Worm (Caenorhabditis elegans) whole organism, L1 larva: ENCODE data around the gene smk-1.

ENCODE experiments used
- C16A3.4 ChIP-seq: fragments of 150-350 bp; optimal IDR thresholded peaks from 2 replicates; lab custom pipeline; 2014; ENCODE audit warnings: missing biosample characterization, missing genetic modification characterization
- Y116A8C.19 ChIP-seq: sonication (generic microtip); optimal IDR thresholded peaks from 2 replicates; lab custom pipeline; 2016; ENCODE audit warnings: missing compliant biosample characterization, missing genetic modification characterization, borderline replicate concordance
- aha-1 ChIP-seq: fragments of 150-350 bp; optimal IDR thresholded peaks from 2 replicates; lab custom pipeline; 2014; ENCODE audit warnings: missing biosample characterization, missing genetic modification characterization
- aly-2 ChIP-seq: fragments of 150-350 bp; optimal IDR thresholded peaks from 2 replicates; lab custom pipeline; 2014; ENCODE audit warnings: missing biosample characterization, missing genetic modification characterization
- ceh-63 ChIP-seq: fragments of 200-800 bp; sonication (Bioruptor generic); optimal IDR thresholded peaks from 2 replicates; lab custom pipeline; 2018; ENCODE audit warnings: mild to moderate bottlenecking, missing genetic modification characterization, missing compliant biosample characterization
- ceh-82 ChIP-seq, 3 experiments: fragments of 150-350 bp in 1 of 3; sonication (generic microtip) in 2 of 3; optimal IDR thresholded peaks; 2 replicates each; lab custom pipeline; 2014 to 2017; ENCODE audit warnings: missing biosample characterization in 3 of 3, missing genetic modification characterization in 3 of 3
- ces-1 ChIP-seq: fragments of 150-350 bp; optimal IDR thresholded peaks from 2 replicates; lab custom pipeline; 2014; ENCODE audit warnings: missing biosample characterization, missing genetic modification reagents, missing genetic modification characterization
- dpl-1 ChIP-seq, 3 experiments: fragments of 150-350 bp in 2 of 3; sonication (generic microtip) in 1 of 3; optimal IDR thresholded peaks; 2 replicates each; lab custom pipeline; 2014 to 2017; ENCODE audit warnings: missing biosample characterization in 3 of 3, missing genetic modification characterization in 3 of 3, missing genetic modification reagents in 3 of 3
- dsc-1 ChIP-seq: sonication (generic microtip); optimal IDR thresholded peaks from 2 replicates; lab custom pipeline; 2016; ENCODE audit warnings: mild to moderate bottlenecking, missing genetic modification characterization, missing compliant biosample characterization
- efl-1 ChIP-seq, 4 experiments: fragments of 150-350 bp; optimal IDR thresholded peaks in 3 of 4; peaks in 1 of 4; 1 replicate in 1 of 4; 2 replicates in 3 of 4; lab custom pipeline; 2014; ENCODE audit warnings: missing biosample characterization in 2 of 4, missing genetic modification characterization in 2 of 4, missing genetic modification reagents in 2 of 4
- egl-13 ChIP-seq: sonication (generic microtip); optimal IDR thresholded peaks from 2 replicates; lab custom pipeline; 2016; ENCODE audit warnings: missing genotype, missing genetic modification reagents, missing genetic modification characterization, missing compliant biosample characterization
- egl-27 ChIP-seq, 2 experiments: fragments of 150-350 bp in 1 of 2; sonication (generic microtip); optimal IDR thresholded peaks; 3 replicates each; lab custom pipeline; 2017 to 2018; ENCODE audit warnings: missing biosample characterization in 2 of 2, missing genetic modification characterization in 2 of 2, missing genetic modification reagents in 2 of 2
- elt-2 ChIP-seq: sonication (generic microtip); optimal IDR thresholded peaks from 2 replicates; lab custom pipeline; 2016; ENCODE audit warnings: missing genetic modification characterization, mild to moderate bottlenecking, inconsistent platforms, missing compliant biosample characterization, missing genetic modification reagents
- fkh-8 ChIP-seq: sonication (generic microtip); optimal IDR thresholded peaks from 2 replicates; lab custom pipeline; 2016; ENCODE audit warnings: mild to moderate bottlenecking, missing genetic modification characterization, missing compliant biosample characterization
- irx-1 ChIP-seq: sonication (generic microtip); optimal IDR thresholded peaks from 2 replicates; lab custom pipeline; 2016; ENCODE audit warnings: missing genetic modification characterization, missing compliant biosample characterization
- lin-14 ChIP-seq: fragments of 200-800 bp; sonication (Bioruptor generic); optimal IDR thresholded peaks from 2 replicates; lab custom pipeline; 2018; ENCODE audit warnings: mild to moderate bottlenecking, missing genetic modification characterization, moderate library complexity, missing compliant biosample characterization
- lin-35 ChIP-seq, 2 experiments: fragments of 150-350 bp; optimal IDR thresholded peaks; 2 replicates each; lab custom pipeline; 2014; ENCODE audit warnings: missing biosample characterization in 2 of 2, missing genetic modification characterization in 2 of 2, missing genetic modification reagents in 2 of 2
- lsy-2 ChIP-seq, 2 experiments: fragments of 150-350 bp; optimal IDR thresholded peaks; 2 replicates each; lab custom pipeline; 2014; ENCODE audit warnings: missing biosample characterization in 2 of 2, missing genetic modification characterization in 2 of 2
- mef-2 ChIP-seq: fragments of 150-350 bp; optimal IDR thresholded peaks from 2 replicates; lab custom pipeline; 2014; ENCODE audit warnings: missing biosample characterization, missing genetic modification characterization
- mep-1 ChIP-seq: fragments of 150-350 bp; optimal IDR thresholded peaks from 2 replicates; lab custom pipeline; 2014; ENCODE audit warnings: missing biosample characterization, missing genetic modification characterization
- nhr-12 ChIP-seq: sonication (generic microtip); optimal IDR thresholded peaks from 2 replicates; lab custom pipeline; 2017; ENCODE audit warnings: missing biosample characterization, missing genetic modification characterization
- nhr-47 ChIP-seq: sonication (generic microtip); optimal IDR thresholded peaks from 2 replicates; lab custom pipeline; 2016; ENCODE audit warnings: mild to moderate bottlenecking, missing genetic modification characterization, moderate library complexity, missing compliant biosample characterization
- nhr-71 ChIP-seq: sonication (generic microtip); optimal IDR thresholded peaks from 2 replicates; lab custom pipeline; 2016; ENCODE audit warnings: mild to moderate bottlenecking, missing genetic modification characterization, moderate library complexity, missing compliant biosample characterization
- nhr-77 ChIP-seq: fragments of 150-350 bp; optimal IDR thresholded peaks from 2 replicates; lab custom pipeline; 2014; ENCODE audit warnings: missing biosample characterization, missing genetic modification characterization
- nhr-85 ChIP-seq: sonication (generic microtip); peaks from one replicate; lab custom pipeline; 2016; ENCODE audit warnings: missing genetic modification characterization, inconsistent platforms, missing compliant biosample characterization
- nhr-90 ChIP-seq: sonication (generic microtip); optimal IDR thresholded peaks from 2 replicates; lab custom pipeline; 2016; ENCODE audit warnings: mild to moderate bottlenecking, missing genetic modification characterization, missing compliant biosample characterization; ENCODE audit not compliant: poor library complexity
- rnt-1 ChIP-seq: sonication (generic microtip); optimal IDR thresholded peaks from 2 replicates; lab custom pipeline; 2016; ENCODE audit warnings: mild to moderate bottlenecking, missing genetic modification characterization, moderate library complexity, missing compliant biosample characterization
- snpc-4 ChIP-seq: fragments of 150-350 bp; optimal IDR thresholded peaks from 2 replicates; lab custom pipeline; 2014; ENCODE audit warnings: missing biosample characterization, missing genetic modification characterization
- snu-23 ChIP-seq: sonication (generic microtip); optimal IDR thresholded peaks from 2 replicates; lab custom pipeline; 2016; ENCODE audit warnings: missing genetic modification characterization, missing compliant biosample characterization
- sup-37 ChIP-seq: fragments of 200-800 bp; sonication (Bioruptor generic); optimal IDR thresholded peaks from 2 replicates; lab custom pipeline; 2018; ENCODE audit warnings: mild to moderate bottlenecking, missing genetic modification characterization, missing compliant biosample characterization
- swsn-7 ChIP-seq: sonication (generic microtip); optimal IDR thresholded peaks from 2 replicates; lab custom pipeline; 2016; ENCODE audit warnings: missing genetic modification characterization, missing compliant biosample characterization
- tbx-2 ChIP-seq: sonication (generic microtip); optimal IDR thresholded peaks from 2 replicates; lab custom pipeline; 2016; ENCODE audit warnings: missing genetic modification characterization, missing compliant biosample characterization
- tlp-1 ChIP-seq: fragments of 150-350 bp; optimal IDR thresholded peaks from 2 replicates; lab custom pipeline; 2014; ENCODE audit warnings: missing biosample characterization, missing genetic modification characterization
- unc-86 ChIP-seq: sonication (generic microtip); optimal IDR thresholded peaks from 2 replicates; lab custom pipeline; 2016; ENCODE audit warnings: missing genetic modification characterization, missing compliant biosample characterization
- xbp-1 ChIP-seq: sonication (generic microtip); optimal IDR thresholded peaks from 2 replicates; lab custom pipeline; 2016; ENCODE audit warnings: missing genetic modification characterization, missing compliant biosample characterization

smk-1 gene

DNA sequence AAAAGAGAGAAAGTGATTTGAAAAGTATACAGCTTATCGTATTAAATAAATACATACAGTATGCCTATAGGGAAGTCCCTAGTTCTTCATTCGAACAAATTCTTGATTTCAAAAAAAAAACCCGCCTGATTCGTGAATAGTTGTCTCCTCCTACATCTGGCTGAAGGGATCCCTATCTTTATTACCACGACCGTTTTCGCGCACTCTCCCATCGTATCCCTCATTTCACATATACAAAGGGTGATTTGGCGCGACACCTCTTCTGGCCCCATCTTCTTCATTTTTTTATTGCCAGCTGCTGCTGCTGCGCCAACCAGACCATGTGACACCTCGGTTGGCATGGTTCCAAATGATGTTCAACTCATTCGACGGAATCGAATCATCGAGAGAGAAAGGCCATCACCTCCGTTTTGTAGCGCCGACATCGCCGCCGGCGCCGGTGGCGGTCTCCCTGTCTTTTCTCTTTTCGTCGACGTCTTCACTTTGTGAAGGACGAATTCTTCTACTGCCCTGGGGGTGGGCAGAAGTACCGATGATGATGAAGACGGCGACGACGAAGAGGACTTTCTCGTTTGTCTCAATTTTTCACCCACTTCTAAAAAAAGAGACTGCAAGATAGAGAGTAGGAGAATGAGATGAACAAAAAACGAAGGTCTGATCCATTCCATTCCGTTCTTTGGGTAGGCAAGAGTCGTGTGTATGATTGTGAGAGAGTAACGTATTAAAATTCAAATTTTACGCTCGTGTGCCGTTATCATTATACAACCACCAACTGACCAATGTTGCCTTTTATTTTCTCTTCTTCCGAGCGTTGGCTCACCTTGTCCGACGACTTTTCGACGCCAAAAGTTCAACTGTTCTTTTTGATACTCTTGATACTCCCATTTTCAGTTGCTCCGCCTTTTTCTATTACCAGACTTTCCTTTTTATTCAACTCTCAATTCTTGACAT is 54.7 kb downstream of the smk-1 start (continued):
- TF ChIP-seq ces-1 (GFP tag; lab: Kevin White, UChicago): no peak
- peak; percentile 34 for TF ChIP-seq C16A3.4 (tag; lab: Kevin White, UChicago)
- TF ChIP-seq sup-37 (GFP tag; lab: Kevin White, UChicago): no peak
- no peak for TF ChIP-seq rnt-1 (tag; lab: Kevin White, UChicago)
- no peak for TF ChIP-seq aha-1
- no peak for TF ChIP-seq fkh-8 (tag; lab: Kevin White, UChicago)
- peak; percentile 35 for TF ChIP-seq xbp-1 (tag; lab: Kevin White, UChicago)
- no peak for TF ChIP-seq mef-2 (tag; lab: Kevin White, UChicago)
- peak; percentile 99 for TF ChIP-seq nhr-85
- TF ChIP-seq dsc-1: no peak
- peak; percentile 6 for TF ChIP-seq swsn-7 (tag; lab: Kevin White, UChicago)
- TF ChIP-seq Y116A8C.19: no peak
- TF ChIP-seq, all 84 proteins: peak for 25

- TF ChIP-seq snu-23 (peak; percentile 7), lin-35 (GFP tag; optimal IDR thresholded peaks at IDR 0.05; lab: Kevin White, UChicago) (peak in 1 of 2 experiments; percentile 1), egl-27 (tag; optimal IDR thresholded peaks at IDR 0.05; lab: Kevin White, UChicago) (no peak), nhr-47 (tag; lab: Kevin White, UChicago) (peak; percentile 40), egl-13 (tag; lab: Kevin White, UChicago) (no peak), ceh-82 (tag; optimal IDR thresholded peaks at IDR 0.05; lab: Kevin White, UChicago) (peak in 2 of 3 experiments; percentile 14 to 33), dpl-1 (GFP tag; optimal IDR thresholded peaks at IDR 0.05; lab: Kevin White, UChicago) (no peak), nhr-77 (tag; lab: Kevin White, UChicago) (no peak), aly-2 (tag; lab: Kevin White, UChicago) (no peak), elt-2 (tag; lab: Kevin White, UChicago) (no peak), nhr-90 (tag; lab: Kevin White, UChicago) (no peak), lin-14 (GFP tag; lab: Kevin White, UChicago) (peak; percentile 91), tlp-1 (tag; lab: Kevin White, UChicago) (no peak), unc-86 (tag; lab: Kevin White, UChicago) (peak; percentile 81), irx-1 (peak; percentile 10), fkh-8 (tag; lab: Kevin White, UChicago) (peak; percentile 70), efl-1 (optimal IDR thresholded peaks at IDR 0.05; lab: Kevin White, UChicago) (peak in 1 of 2 experiments; percentile 16), efl-1 (GFP tag; optimal IDR thresholded peaks at IDR 0.05 in 1 of 2; lab: Kevin White, UChicago) (peak in 1 of 2 experiments; percentile 51), nhr-12 (tag; lab: Kevin White, UChicago) (no peak), swsn-7 (tag; lab: Kevin White, UChicago) (peak; percentile 39), ces-1 (GFP tag; lab: Kevin White, UChicago) (no peak), lsy-2 (tag; optimal IDR thresholded peaks at IDR 0.05; lab: Kevin White, UChicago) (peak in 1 of 2 experiments; percentile 14), dsc-1 (peak; percentile 45), nhr-71 (peak; percentile 67), snpc-4 (tag; lab: Kevin White, UChicago) (peak; percentile 7), ceh-63 (GFP tag; lab: Kevin White, UChicago) (no peak), tbx-2 (tag; lab: Kevin White, UChicago) (peak; percentile 43), mep-1 (tag; lab: Kevin White, UChicago) (peak; percentile 18)
These were observed 55.4 kb downstream of the smk-1 start for ce11 chrV:8663023-8663422.
